Worm (Caenorhabditis elegans) whole organism, early embryonic: ENCODE measurements around the gene F54A3.6.

ENCODE experiments used
- B0310.2 ChIP-seq: sonication (generic microtip); optimal IDR thresholded peaks from 2 replicates; lab custom pipeline; 2016; ENCODE audit warnings: mild to moderate bottlenecking, missing genetic modification characterization, missing compliant biosample characterization
- F13C5.2 ChIP-seq: sonication (generic microtip); optimal IDR thresholded peaks from 2 replicates; lab custom pipeline; 2017; ENCODE audit warnings: mild to moderate bottlenecking, missing genetic modification characterization, inconsistent platforms, missing compliant biosample characterization
- aly-1 ChIP-seq: sonication (generic microtip); optimal IDR thresholded peaks from 2 replicates; lab custom pipeline; 2016; ENCODE audit warnings: missing genetic modification characterization, missing compliant biosample characterization
- ama-1 ChIP-seq: fragments of 150-350 bp; optimal IDR thresholded peaks from 2 replicates; lab custom pipeline; 2014
- ceh-13 ChIP-seq: fragments of 200-800 bp; sonication (Bioruptor generic); optimal IDR thresholded peaks from 2 replicates; lab custom pipeline; 2018; ENCODE audit warnings: mild to moderate bottlenecking, missing genetic modification characterization, missing compliant biosample characterization
- ceh-36 ChIP-seq: sonication (generic microtip); optimal IDR thresholded peaks from 2 replicates; lab custom pipeline; 2016; ENCODE audit warnings: missing genetic modification characterization, inconsistent platforms, missing compliant biosample characterization
- ets-7 ChIP-seq: sonication (generic microtip); optimal IDR thresholded peaks from 2 replicates; lab custom pipeline; 2016; ENCODE audit warnings: missing genotype, missing genetic modification characterization, missing compliant biosample characterization
- flt-1 ChIP-seq: fragments of 200-800 bp; sonication (Bioruptor generic); IDR thresholded peaks from 2 replicates; pipeline ENCODE4 v1.3.6; 2022; ENCODE audit warnings: missing genetic modification characterization, missing compliant biosample characterization
- hmbx-1 ChIP-seq: sonication (generic microtip); optimal IDR thresholded peaks from 2 replicates; lab custom pipeline; 2016; ENCODE audit warnings: mild to moderate bottlenecking, missing genetic modification characterization, missing compliant biosample characterization
- hmg-4 ChIP-seq: fragments of 200-800 bp; sonication (Bioruptor generic); optimal IDR thresholded peaks from 2 replicates; lab custom pipeline; 2018; ENCODE audit warnings: mild to moderate bottlenecking, missing genetic modification characterization, missing compliant biosample characterization
- hnd-1 ChIP-seq: sonication (generic microtip); optimal IDR thresholded peaks from 2 replicates; lab custom pipeline; 2016; ENCODE audit warnings: missing genetic modification characterization, missing compliant biosample characterization
- pes-1 ChIP-seq: fragments of 200-800 bp; sonication (Bioruptor generic); IDR thresholded peaks from 2 replicates; pipeline ENCODE4 v1.3.6; 2022; ENCODE audit warnings: missing genetic modification reagents, missing genetic modification characterization, missing compliant biosample characterization
- scrt-1 ChIP-seq: fragments of 200-800 bp; sonication (Bioruptor generic); IDR thresholded peaks from 2 replicates; pipeline ENCODE4 v1.3.6; 2022; ENCODE audit warnings: missing genetic modification characterization, missing compliant biosample characterization
- sea-1 ChIP-seq: fragments of 200-800 bp; sonication (Bioruptor generic); conservative IDR thresholded peaks from 2 replicates; pipeline ENCODE4 v1.3.6; 2022; ENCODE audit warnings: missing genetic modification characterization, missing compliant biosample characterization
- tbx-11 ChIP-seq: fragments of 200-800 bp; sonication (Bioruptor generic); IDR thresholded peaks from 2 replicates; pipeline ENCODE4 v1.3.6; 2022; ENCODE audit warnings: missing genetic modification characterization, missing compliant biosample characterization
- tbx-37 ChIP-seq: fragments of 200-800 bp; sonication (Bioruptor generic); conservative IDR thresholded peaks from 2 replicates; pipeline ENCODE4 v1.3.6; 2022; ENCODE audit warnings: missing genetic modification reagents, missing genetic modification characterization, missing compliant biosample characterization
- tra-4 ChIP-seq: sonication (generic microtip); optimal IDR thresholded peaks from 2 replicates; lab custom pipeline; 2017; ENCODE audit warnings: missing genetic modification characterization, missing compliant biosample characterization

The F54A3.6 gene

DNA sequence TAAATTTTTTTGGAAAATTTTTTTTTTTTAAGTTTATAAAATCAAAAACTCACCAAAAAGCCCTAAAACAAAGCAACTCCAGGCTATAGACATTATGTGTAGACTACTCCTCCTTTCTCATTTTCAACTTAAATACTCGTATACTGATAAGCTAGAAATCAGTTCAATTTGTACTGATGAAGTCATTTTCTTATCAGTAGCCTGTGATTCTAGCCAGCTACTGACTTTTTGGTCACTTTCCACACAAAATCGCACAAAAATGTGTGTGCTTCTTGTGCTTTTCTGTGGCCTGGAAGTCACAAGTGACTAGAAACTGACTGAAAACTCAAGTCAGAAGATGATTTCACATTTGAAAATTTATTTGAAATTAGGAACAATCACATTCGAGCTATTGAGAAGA lies 45.9 kb downstream of the F54A3.6 start, which contains the start of gene gba-2:
gba-2 (minus strand) TSS at position 106 of the 400 bp plus-strand sequence.
- TF ChIP-seq F13C5.2 (no peak), pes-1 (no peak), hmbx-1 (tag; lab: Kevin White, UChicago) (no peak), hnd-1 (tag; lab: Kevin White, UChicago) (no peak), flt-1 (GFP tag; lab: Robert Waterston, UW) (no peak), sea-1 (GFP tag; lab: Robert Waterston, UW) (no peak)

DNA sequence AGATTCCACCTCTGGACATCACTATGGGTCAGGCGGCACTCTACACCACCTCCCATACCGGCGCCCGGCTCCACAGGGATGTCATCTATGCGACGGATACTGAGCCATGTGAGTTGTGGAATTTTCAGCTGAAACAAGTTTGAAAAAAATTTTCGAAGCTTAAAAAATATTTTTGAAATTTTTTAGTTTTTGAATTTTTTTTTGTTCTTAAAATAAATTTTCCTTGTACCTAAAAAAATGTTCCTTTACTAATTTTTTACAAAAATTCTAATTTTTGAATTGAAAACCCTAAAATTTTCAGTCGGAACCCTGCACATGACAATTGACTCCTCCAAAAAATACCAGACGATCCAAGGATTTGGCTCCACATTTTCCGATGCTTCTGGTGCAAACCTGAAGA lies 54.5 kb downstream of the F54A3.6 start:
- TF ChIP-seq tbx-37 (no peak), tra-4 (no peak), ets-7 (tag; lab: Kevin White, UChicago) (no peak), sea-1 (GFP tag; lab: Robert Waterston, UW) (no peak), ceh-36 (no peak), hnd-1 (tag; lab: Kevin White, UChicago) (no peak), scrt-1 (GFP tag; lab: Robert Waterston, UW) (no peak), aly-1 (no peak), pes-1 (no peak), ama-1 (lab: Kevin White, UChicago) (no peak), B0310.2 (tag; lab: Kevin White, UChicago) (no peak), hmbx-1 (tag; lab: Kevin White, UChicago) (no peak), F13C5.2 (no peak)

DNA sequence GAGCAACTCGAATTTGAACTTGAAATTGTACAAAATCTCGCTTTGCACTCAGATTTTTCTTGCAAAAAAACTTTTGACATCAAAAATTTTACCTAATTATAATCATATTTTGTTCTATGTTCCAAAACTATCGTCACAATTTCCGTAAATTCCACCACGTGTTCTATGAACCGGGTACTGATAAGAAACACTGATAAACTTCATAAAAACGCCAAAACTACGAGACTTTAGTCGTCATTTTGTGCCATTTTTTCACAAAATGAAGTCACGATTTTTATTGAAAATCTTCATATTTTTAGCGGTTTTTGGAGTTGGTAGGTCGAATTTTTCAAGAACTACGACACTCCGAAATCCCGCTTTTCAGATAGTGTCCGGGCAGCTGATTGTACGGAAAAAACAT lies 55.6 kb downstream of the F54A3.6 start, which contains the start of gene gba-1:
gba-1 (plus strand) TSS at position 54 of the 400 bp plus-strand sequence.
- TF ChIP-seq hnd-1 (tag; lab: Kevin White, UChicago), result no peak
- no peak for TF ChIP-seq flt-1 (GFP tag; lab: Robert Waterston, UW)
- TF ChIP-seq hmg-4 (GFP tag; lab: Kevin White, UChicago), result no peak
- no peak for TF ChIP-seq F13C5.2
- no peak for TF ChIP-seq hmbx-1 (tag; lab: Kevin White, UChicago)
- no peak for TF ChIP-seq ama-1 (lab: Kevin White, UChicago)
- no peak for TF ChIP-seq tra-4
- no peak for TF ChIP-seq tbx-11 (GFP tag; lab: Robert Waterston, UW)
- TF ChIP-seq B0310.2 (tag; lab: Kevin White, UChicago), result no peak
- no peak for TF ChIP-seq tbx-37
- no peak for TF ChIP-seq pes-1
- TF ChIP-seq ceh-36, result no peak
- TF ChIP-seq scrt-1 (GFP tag; lab: Robert Waterston, UW), result no peak
- no peak for TF ChIP-seq aly-1
- no peak for TF ChIP-seq sea-1 (GFP tag; lab: Robert Waterston, UW)
- no peak for TF ChIP-seq ceh-13 (GFP tag; lab: Kevin White, UChicago)
